Fruit fly (Drosophila melanogaster) whole organism, embryonic: ENCODE results near the gene Tpr2.

Experiments
- Ada2b ChIP-seq: fragments of 200-800 bp; sonication (Bioruptor generic); IDR thresholded peaks from 2 replicates; pipeline ENCODE4 v1.3.6; 2022; ENCODE audit warnings: missing biosample characterization, missing genetic modification characterization
- CG10274 ChIP-seq: fragments of 200-800 bp; sonication (Bioruptor generic); optimal IDR thresholded peaks from 3 replicates; lab custom pipeline; 2017; ENCODE audit warnings: missing biosample characterization, mild to moderate bottlenecking, missing genetic modification characterization
- CG10543 ChIP-seq: fragments of 200-800 bp; sonication (Bioruptor generic); optimal IDR thresholded peaks from 3 replicates; lab custom pipeline; 2017; ENCODE audit warnings: missing biosample characterization, mild to moderate bottlenecking, missing genetic modification characterization, moderate library complexity
- CG10654 ChIP-seq: fragments of 200-800 bp; sonication (Bioruptor generic); optimal IDR thresholded peaks from 2 replicates; lab custom pipeline; 2016; ENCODE audit warnings: missing biosample characterization, missing genetic modification characterization
- CG12299 ChIP-seq: fragments of 200-800 bp; sonication (Bioruptor generic); optimal IDR thresholded peaks from 2 replicates; lab custom pipeline; 2018; ENCODE audit warnings: missing biosample characterization, mild to moderate bottlenecking, missing genetic modification characterization
- CG1603 ChIP-seq: fragments of 200-800 bp; sonication (Bioruptor generic); optimal IDR thresholded peaks from 2 replicates; lab custom pipeline; 2019; ENCODE audit warnings: missing biosample characterization, mild to moderate bottlenecking, missing genetic modification characterization, moderate library complexity
- CG16779 ChIP-seq: fragments of 200-800 bp; sonication (Bioruptor generic); IDR thresholded peaks from 2 replicates; pipeline ENCODE4 v1.3.6; 2022; ENCODE audit warnings: missing biosample characterization, missing genetic modification characterization
- CG17361 ChIP-seq: fragments of 200-800 bp; sonication (Bioruptor generic); IDR thresholded peaks from 3 replicates; pipeline ENCODE4 v1.3.6; 2022; ENCODE audit warnings: missing biosample characterization, missing genetic modification characterization
- CG18764 ChIP-seq: fragments of 200-800 bp; sonication (Bioruptor generic); optimal IDR thresholded peaks from 3 replicates; lab custom pipeline; 2016; ENCODE audit warnings: missing biosample characterization, missing genetic modification characterization
- CG2712 ChIP-seq: fragments of 200-800 bp; optimal IDR thresholded peaks from 3 replicates; lab custom pipeline; 2019; ENCODE audit warnings: missing biosample characterization, mild to moderate bottlenecking, missing genetic modification characterization, moderate library complexity
- CG30020 ChIP-seq: fragments of 200-800 bp; optimal IDR thresholded peaks from 2 replicates; lab custom pipeline; 2019; ENCODE audit warnings: missing biosample characterization, mild to moderate bottlenecking, missing genetic modification characterization, moderate library complexity
- CG31365 ChIP-seq: fragments of 200-800 bp; sonication (Bioruptor generic); optimal IDR thresholded peaks from 2 replicates; lab custom pipeline; 2018; ENCODE audit warnings: missing biosample characterization, mild to moderate bottlenecking, missing genetic modification characterization
- CG6272 ChIP-seq: fragments of 200-800 bp; sonication (Bioruptor generic); IDR thresholded peaks from 2 replicates; pipeline ENCODE4 v1.3.6; 2022; ENCODE audit warnings: missing biosample characterization, missing genetic modification characterization
- CG6791 ChIP-seq: fragments of 200-800 bp; sonication (Bioruptor generic); IDR thresholded peaks from 3 replicates; pipeline ENCODE4 v1.3.6; 2022; ENCODE audit warnings: missing biosample characterization, missing genetic modification characterization; ENCODE audit not compliant: partially characterized antibody
- CG6813 ChIP-seq: fragments of 200-800 bp; sonication (Bioruptor generic); optimal IDR thresholded peaks from 2 replicates; lab custom pipeline; 2017; ENCODE audit warnings: missing biosample characterization, missing genetic modification characterization, mild to moderate bottlenecking, moderate library complexity, missing genetic modification reagents
- CG7357 ChIP-seq: fragments of 200-800 bp; sonication (Bioruptor generic); IDR thresholded peaks from 3 replicates; pipeline ENCODE4 v1.3.6; 2022; ENCODE audit warnings: missing biosample characterization, missing genetic modification characterization
- CG7786 ChIP-seq: fragments of 200-800 bp; sonication (Bioruptor generic); optimal IDR thresholded peaks from 2 replicates; lab custom pipeline; 2016; ENCODE audit warnings: missing biosample characterization, missing genetic modification characterization
- CG9215 ChIP-seq: fragments of 200-800 bp; sonication (Bioruptor generic); IDR thresholded peaks from 2 replicates; pipeline ENCODE4 v1.3.6; 2022; ENCODE audit warnings: missing biosample characterization, missing genetic modification characterization
- CTCF ChIP-seq: fragments of 200-800 bp; sonication (Bioruptor generic); optimal IDR thresholded peaks from 2 replicates; lab custom pipeline; 2017; ENCODE audit warnings: missing biosample characterization, mild to moderate bottlenecking, missing genetic modification characterization, moderate library complexity
- D19A ChIP-seq: fragments of 200-800 bp; optimal IDR thresholded peaks from 3 replicates; lab custom pipeline; 2019; ENCODE audit warnings: missing biosample characterization, mild to moderate bottlenecking, missing genetic modification characterization, moderate library complexity
- Ets97D ChIP-seq: fragments of 200-800 bp; sonication (Bioruptor generic); optimal IDR thresholded peaks from 3 replicates; lab custom pipeline; 2016; ENCODE audit warnings: missing biosample characterization, missing genetic modification characterization
- Fer1 ChIP-seq: fragments of 200-800 bp; sonication (Bioruptor generic); optimal IDR thresholded peaks from 2 replicates; lab custom pipeline; 2017; ENCODE audit warnings: missing biosample characterization, mild to moderate bottlenecking, missing genetic modification characterization
- Fer2 ChIP-seq: fragments of 200-800 bp; sonication (Bioruptor generic); optimal IDR thresholded peaks from 2 replicates; lab custom pipeline; 2018; ENCODE audit warnings: missing biosample characterization, mild to moderate bottlenecking, missing genetic modification characterization, moderate library complexity
- Hmr ChIP-seq: fragments of 200-800 bp; sonication (Bioruptor generic); optimal IDR thresholded peaks from 3 replicates; lab custom pipeline; 2017; ENCODE audit warnings: mild to moderate bottlenecking, missing biosample characterization, missing genetic modification reagents, missing genetic modification characterization
- Hsf ChIP-seq: fragments of 200-800 bp; sonication (Bioruptor generic); optimal IDR thresholded peaks from 3 replicates; lab custom pipeline; 2016; ENCODE audit warnings: missing biosample characterization, missing genetic modification characterization
- Oaz ChIP-seq: fragments of 200-800 bp; sonication (Bioruptor generic); IDR thresholded peaks from 2 replicates; pipeline ENCODE4 v1.3.6; 2022; ENCODE audit warnings: missing biosample characterization, missing genetic modification characterization
- Optix ChIP-seq: fragments of 200-800 bp; sonication (Bioruptor generic); IDR thresholded peaks from 3 replicates; pipeline ENCODE4 v1.3.6; 2022; ENCODE audit warnings: missing biosample characterization, missing genetic modification characterization
- Sry-δ ChIP-seq: fragments of 200-800 bp; sonication (Bioruptor generic); optimal IDR thresholded peaks from 2 replicates; lab custom pipeline; 2016; ENCODE audit warnings: missing biosample characterization, missing genetic modification characterization
- ab ChIP-seq: fragments of 200-800 bp; sonication (Bioruptor generic); optimal IDR thresholded peaks from 2 replicates; lab custom pipeline; 2016; ENCODE audit warnings: missing biosample characterization, missing genetic modification characterization
- aop ChIP-seq: fragments of 200-800 bp; sonication (Bioruptor generic); IDR thresholded peaks from 2 replicates; pipeline ENCODE4 v1.3.6; 2022; ENCODE audit warnings: missing biosample characterization, missing genetic modification characterization
- ara ChIP-seq: fragments of 200-800 bp; sonication (Bioruptor generic); IDR thresholded peaks from 2 replicates; pipeline ENCODE4 v1.3.6; 2022; ENCODE audit warnings: missing biosample characterization, missing genetic modification characterization
- ash1 ChIP-seq: fragments of 200-800 bp; sonication (Bioruptor generic); optimal IDR thresholded peaks from 2 replicates; lab custom pipeline; 2018; ENCODE audit warnings: missing biosample characterization, mild to moderate bottlenecking, missing genetic modification characterization
- bsh ChIP-seq, 2 experiments: fragments of 200-800 bp; sonication (Bioruptor generic); optimal IDR thresholded peaks; 2 replicates each; lab custom pipeline; 2017 to 2018; ENCODE audit warnings: mild to moderate bottlenecking in 2 of 2, missing biosample characterization in 2 of 2, missing genetic modification characterization in 2 of 2, moderate library complexity in 1 of 2
- btn ChIP-seq: fragments of 200-800 bp; sonication (Bioruptor generic); optimal IDR thresholded peaks from 2 replicates; lab custom pipeline; 2016; ENCODE audit warnings: missing biosample characterization, missing genetic modification characterization
- cato ChIP-seq: fragments of 200-800 bp; sonication (Bioruptor generic); optimal IDR thresholded peaks from 2 replicates; lab custom pipeline; 2016; ENCODE audit warnings: missing biosample characterization, missing genetic modification characterization, borderline replicate concordance
- crol ChIP-seq: fragments of 200-800 bp; sonication (Bioruptor generic); IDR thresholded peaks from 2 replicates; pipeline ENCODE4 v1.3.6; 2022; ENCODE audit warnings: missing biosample characterization, missing genetic modification characterization
- fru ChIP-seq: fragments of >200 bp; optimal IDR thresholded peaks from 2 replicates; lab custom pipeline; 2017
- gro ChIP-seq: fragments of 200-800 bp; sonication (Bioruptor generic); optimal IDR thresholded peaks from 2 replicates; lab custom pipeline; 2016; ENCODE audit warnings: missing biosample characterization, missing genetic modification characterization
- kni ChIP-seq: fragments of 200-800 bp; sonication (Bioruptor generic); optimal IDR thresholded peaks from 3 replicates; lab custom pipeline; 2017; ENCODE audit warnings: mild to moderate bottlenecking, missing biosample characterization, missing genetic modification reagents, missing genetic modification characterization
- lov ChIP-seq, 2 experiments: fragments of 200-800 bp in 1 of 2; fragments of >200 bp in 1 of 2; sonication (Bioruptor generic) in 1 of 2; IDR thresholded peaks in 1 of 2; optimal IDR thresholded peaks in 1 of 2; 2 replicates in 1 of 2; 3 replicates in 1 of 2; pipeline versions ENCODE4 v1.3.6 to Lab custom; 2017 to 2022; ENCODE audit warnings: missing biosample characterization in 1 of 2, missing genetic modification characterization in 1 of 2
- onecut ChIP-seq: fragments of 200-800 bp; sonication (Bioruptor generic); IDR thresholded peaks from 2 replicates; pipeline ENCODE4 v1.3.6; 2022; ENCODE audit warnings: missing biosample characterization, missing genetic modification characterization
- p53 ChIP-seq: fragments of 200-800 bp; sonication (Bioruptor generic); optimal IDR thresholded peaks from 2 replicates; lab custom pipeline; 2016; ENCODE audit warnings: missing biosample characterization, missing genetic modification characterization
- psq ChIP-seq: fragments of 200-800 bp; sonication (Bioruptor generic); optimal IDR thresholded peaks from 2 replicates; lab custom pipeline; 2017; ENCODE audit warnings: missing biosample characterization, missing genetic modification characterization
- scrt ChIP-seq: fragments of 200-800 bp; sonication (Bioruptor generic); optimal IDR thresholded peaks from 2 replicates; lab custom pipeline; 2018; ENCODE audit warnings: missing biosample characterization, mild to moderate bottlenecking, missing genetic modification characterization, moderate library complexity
- seq ChIP-seq: fragments of 200-800 bp; sonication (Bioruptor generic); IDR thresholded peaks from 2 replicates; pipeline ENCODE4 v1.3.6; 2022; ENCODE audit warnings: missing biosample characterization, missing genetic modification characterization
- tgo ChIP-seq: fragments of 200-800 bp; sonication (Bioruptor generic); IDR thresholded peaks from 3 replicates; pipeline ENCODE4 v1.3.6; 2022; ENCODE audit warnings: missing biosample characterization, missing genetic modification characterization
- tna ChIP-seq: fragments of 200-800 bp; sonication (Bioruptor generic); IDR thresholded peaks from 2 replicates; pipeline ENCODE4 v1.3.6; 2022; ENCODE audit warnings: missing biosample characterization, missing genetic modification characterization; ENCODE audit not compliant: partially characterized antibody
- twi ChIP-seq: fragments of 200-800 bp; optimal IDR thresholded peaks from 2 replicates; lab custom pipeline; 2019; ENCODE audit warnings: missing biosample characterization, mild to moderate bottlenecking, missing genetic modification characterization, moderate library complexity
- unc-4 ChIP-seq: fragments of 200-800 bp; sonication (Bioruptor generic); IDR thresholded peaks from 2 replicates; pipeline ENCODE4 v1.3.6; 2022; ENCODE audit warnings: missing biosample characterization, missing genetic modification characterization; ENCODE audit not compliant: partially characterized antibody
- usp ChIP-seq: fragments of >200 bp; optimal IDR thresholded peaks from 2 replicates; lab custom pipeline; 2017; ENCODE audit warnings: missing biosample characterization, missing genetic modification characterization
- yki ChIP-seq: fragments of >200 bp; optimal IDR thresholded peaks from 3 replicates; lab custom pipeline; 2018

The Tpr2 gene

DNA sequence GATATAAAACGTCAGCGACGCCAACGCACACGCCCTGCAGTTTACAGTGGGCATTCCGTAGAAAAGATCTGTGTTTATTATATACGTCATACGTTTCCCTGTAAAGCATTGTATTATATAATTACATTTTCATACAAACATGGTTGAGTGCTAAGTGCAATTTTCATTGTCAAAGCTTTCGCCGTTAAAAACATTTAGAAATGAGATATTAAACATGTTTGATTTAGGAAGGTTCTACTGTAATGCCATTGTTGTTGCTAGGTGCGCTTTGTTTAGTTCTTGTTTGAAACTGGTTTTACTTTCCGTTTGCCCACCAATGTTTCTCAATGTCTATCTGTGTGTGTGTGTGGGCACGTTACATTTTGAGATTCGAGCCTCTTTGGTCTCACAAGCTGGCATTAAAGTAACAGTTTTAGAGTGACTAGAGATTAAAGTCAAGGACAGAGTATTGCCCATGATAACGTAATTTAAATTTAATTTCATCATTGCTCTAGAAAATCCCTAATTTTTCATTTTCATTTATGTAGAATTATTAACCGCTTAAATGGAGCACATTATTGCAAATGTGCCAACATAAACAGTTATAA, 1.4 kb downstream of the Tpr2 start (continued):
- TF ChIP-seq CG17361 (GFP tag; lab: Robert Waterston, UW) = peak; percentile 76
- TF ChIP-seq gro (GFP tag; lab: Kevin White, UChicago) = no peak
- peak; percentile 42 for TF ChIP-seq CG18764 (GFP tag; lab: Kevin White, UChicago)
- TF ChIP-seq CG10543 (GFP tag; lab: Kevin White, UChicago) = peak; percentile 34
- peak; percentile 8 for TF ChIP-seq CG30020 (tag; lab: Kevin White, UChicago)
- TF ChIP-seq usp (GFP tag; lab: Kevin White, UChicago) = no peak
- no peak for TF ChIP-seq p53
- TF ChIP-seq CG7786 = peak; percentile 51
- TF ChIP-seq CTCF (GFP tag; lab: Kevin White, UChicago) = peak; percentile 27
- TF ChIP-seq crol = 0 out of 2 replicates have a peak, but pooled peaks have one; percentile 25
- TF ChIP-seq ash1 (GFP tag; lab: Kevin White, UChicago) = no peak
- no peak for TF ChIP-seq lov (optimal IDR thresholded peaks at IDR 0.05; lab: Kevin White, UChicago)
- TF ChIP-seq lov (GFP tag; IDR thresholded peaks at IDR 0.05; lab: Robert Waterston, UW) = no peak
- peak; percentile 53; the same call in 1 of the 3 replicates for TF ChIP-seq CG7357
- peak; percentile 78 for TF ChIP-seq Fer1 (GFP tag; lab: Kevin White, UChicago)
- no peak for TF ChIP-seq yki (lab: Kevin White, UChicago)
- TF ChIP-seq D19A (tag; lab: Kevin White, UChicago) = peak; percentile 77
- no peak for TF ChIP-seq tna (GFP tag; lab: Robert Waterston, UW)
- TF ChIP-seq CG1603 (tag; lab: Kevin White, UChicago) = peak; percentile 87
- TF ChIP-seq ara = peak; percentile 83
- peak; percentile 76 for TF ChIP-seq Hsf (GFP tag; lab: Kevin White, UChicago)
- TF ChIP-seq twi (tag; lab: Kevin White, UChicago) = peak; percentile 66
- TF ChIP-seq tgo = peak; percentile 79
- TF ChIP-seq Fer2 (tag; lab: Kevin White, UChicago) = peak; percentile 58
- TF ChIP-seq Sry-δ (GFP tag; lab: Kevin White, UChicago) = no peak
- peak; percentile 67 for TF ChIP-seq kni (GFP tag; lab: Kevin White, UChicago)
- peak; percentile 11 for TF ChIP-seq cato (GFP tag; lab: Kevin White, UChicago)
- TF ChIP-seq CG6791 = 0 out of 3 replicates have a peak, but pooled peaks have one; percentile 24
- peak; percentile 87 for TF ChIP-seq CG2712 (tag; lab: Kevin White, UChicago)
- no peak for TF ChIP-seq CG16779 (GFP tag; lab: Robert Waterston, UW)
- peak; percentile 65; the same call in 1 of the 2 replicates for TF ChIP-seq Ada2b (GFP tag; lab: Robert Waterston, UW)
- peak; percentile 69 for TF ChIP-seq Optix (GFP tag; lab: Robert Waterston, UW)
- peak; percentile 24 for TF ChIP-seq btn (GFP tag; lab: Kevin White, UChicago)
- TF ChIP-seq unc-4 (GFP tag; lab: Robert Waterston, UW) = no peak
- peak; percentile 61 for TF ChIP-seq CG10274 (GFP tag; lab: Kevin White, UChicago)
- TF ChIP-seq bsh (GFP tag; optimal IDR thresholded peaks at IDR 0.05; lab: Kevin White, UChicago) = peak; percentile 85 to 92
- TF ChIP-seq CG9215 (GFP tag; lab: Robert Waterston, UW) = peak; percentile 43; the same call in 1 of the 2 replicates
- peak; percentile 26 for TF ChIP-seq CG31365 (tag; lab: Kevin White, UChicago)
- peak; percentile 28 for TF ChIP-seq Ets97D (GFP tag; lab: Kevin White, UChicago)
- peak; percentile 64; the same call in 1 of the 2 replicates for TF ChIP-seq seq (GFP tag; lab: Robert Waterston, UW)
- TF ChIP-seq onecut (GFP tag; lab: Robert Waterston, UW) = peak; percentile 72
- peak; percentile 77 for TF ChIP-seq Hmr (GFP tag; lab: Kevin White, UChicago)
- TF ChIP-seq CG6272 (GFP tag; lab: Robert Waterston, UW) = peak; percentile 63
- no peak for TF ChIP-seq aop
- TF ChIP-seq CG12299 (tag; lab: Kevin White, UChicago) = peak; percentile 70
- TF ChIP-seq scrt (GFP tag; lab: Kevin White, UChicago) = peak; percentile 62
- peak; percentile 72 for TF ChIP-seq CG6813 (GFP tag; lab: Kevin White, UChicago)
- no peak for TF ChIP-seq fru (lab: Kevin White, UChicago)
- TF ChIP-seq CG10654 (GFP tag; lab: Kevin White, UChicago) = peak; percentile 28
- 0 out of 2 replicates have a peak, but pooled peaks have one; percentile 48 for TF ChIP-seq Oaz
- TF ChIP-seq ab = no peak
- no peak for TF ChIP-seq psq (GFP tag; lab: Kevin White, UChicago)
